Worm (Caenorhabditis elegans) whole organism, early embryonic: ENCODE measurements around the gene C37C3.18.

Source experiments
- ama-1 ChIP-seq: fragments of 150-350 bp; optimal IDR thresholded peaks from 2 replicates; lab custom pipeline; 2014
- ceh-36 ChIP-seq: sonication (generic microtip); optimal IDR thresholded peaks from 2 replicates; lab custom pipeline; 2016; ENCODE audit warnings: missing genetic modification characterization, inconsistent platforms, missing compliant biosample characterization
- flt-1 ChIP-seq: fragments of 200-800 bp; sonication (Bioruptor generic); IDR thresholded peaks from 2 replicates; pipeline ENCODE4 v1.3.6; 2022; ENCODE audit warnings: missing genetic modification characterization, missing compliant biosample characterization
- hnd-1 ChIP-seq: sonication (generic microtip); optimal IDR thresholded peaks from 2 replicates; lab custom pipeline; 2016; ENCODE audit warnings: missing genetic modification characterization, missing compliant biosample characterization
- sea-1 ChIP-seq: fragments of 200-800 bp; sonication (Bioruptor generic); conservative IDR thresholded peaks from 2 replicates; pipeline ENCODE4 v1.3.6; 2022; ENCODE audit warnings: missing genetic modification characterization, missing compliant biosample characterization
- tbx-11 ChIP-seq: fragments of 200-800 bp; sonication (Bioruptor generic); IDR thresholded peaks from 2 replicates; pipeline ENCODE4 v1.3.6; 2022; ENCODE audit warnings: missing genetic modification characterization, missing compliant biosample characterization
- tbx-37 ChIP-seq: fragments of 200-800 bp; sonication (Bioruptor generic); conservative IDR thresholded peaks from 2 replicates; pipeline ENCODE4 v1.3.6; 2022; ENCODE audit warnings: missing genetic modification reagents, missing genetic modification characterization, missing compliant biosample characterization
- tra-4 ChIP-seq: sonication (generic microtip); optimal IDR thresholded peaks from 2 replicates; lab custom pipeline; 2017; ENCODE audit warnings: missing genetic modification characterization, missing compliant biosample characterization

DNA sequence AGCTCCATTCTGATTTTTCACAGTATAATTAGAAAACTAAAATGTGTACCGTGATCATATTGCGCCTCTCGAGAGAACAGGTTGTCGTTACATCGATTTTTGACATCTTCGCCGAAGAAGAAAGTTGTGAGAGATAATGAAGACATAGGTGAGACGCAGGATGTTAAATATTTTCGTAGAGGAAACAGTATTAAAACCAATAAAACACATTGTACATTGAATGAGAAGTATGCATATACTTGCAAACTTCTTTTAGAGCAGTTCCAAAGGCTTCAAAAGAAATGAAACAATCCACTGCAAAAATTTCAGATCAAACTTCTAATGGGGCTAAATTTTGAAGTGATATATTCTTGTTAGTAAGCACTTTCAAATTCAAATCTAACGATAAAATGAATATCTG lies 15.9 kb downstream of the C37C3.18 start, which contains the start of gene nipi-4:
- TF ChIP-seq hnd-1 (tag; lab: Kevin White, UChicago): no peak
- no peak for TF ChIP-seq flt-1 (GFP tag; lab: Robert Waterston, UW)
- TF ChIP-seq tbx-11: no peak
- no peak for TF ChIP-seq tra-4
- TF ChIP-seq tbx-37 (GFP tag; lab: Robert Waterston, UW): no peak
- TF ChIP-seq ama-1 (lab: Kevin White, UChicago): no peak
- no peak for TF ChIP-seq sea-1
- no peak for TF ChIP-seq ceh-36
